Worm (Caenorhabditis elegans) whole organism, L4/young adult: ENCODE measurements around the gene lin-54.

ENCODE experiments used
- W03F9.2 ChIP-seq: fragments of 150-350 bp; optimal IDR thresholded peaks from 2 replicates; lab custom pipeline; 2014; ENCODE audit warnings: missing biosample characterization, missing genetic modification characterization
- him-1 ChIP-seq: sonication (generic microtip); optimal IDR thresholded peaks from 2 replicates; lab custom pipeline; 2016; ENCODE audit warnings: missing genotype, missing genetic modification reagents, missing genetic modification characterization, missing compliant biosample characterization

DNA sequence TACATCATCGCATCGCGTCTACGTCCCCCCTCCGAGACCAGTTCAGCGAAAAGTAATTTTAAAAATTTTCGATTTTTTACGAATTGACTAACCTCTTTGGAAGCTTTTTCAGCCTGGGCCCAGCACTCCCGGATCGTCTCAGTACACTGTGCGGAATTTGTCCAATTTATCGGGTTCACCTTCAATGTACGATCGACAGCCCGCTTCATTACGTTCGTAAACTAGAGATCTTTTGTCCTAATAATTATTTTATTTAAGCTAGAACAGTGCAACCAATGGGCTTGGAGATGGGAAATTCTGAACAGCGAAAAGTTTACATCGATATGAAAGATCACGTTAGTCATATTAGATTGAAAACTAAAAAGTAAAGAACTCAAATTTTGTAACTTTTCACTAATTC, 496 bp downstream of the lin-54 start:
- no peak for TF ChIP-seq W03F9.2 (tag; lab: Kevin White, UChicago)
- TF ChIP-seq him-1 (tag; lab: Kevin White, UChicago), result no peak
